Fruit fly (Drosophila melanogaster) whole organism, adult: ENCODE measurements around the gene ash1.

Source experiments
- CG11617 ChIP-seq: fragments of 200-800 bp; sonication (Bioruptor generic); optimal IDR thresholded peaks from 2 replicates; lab custom pipeline; 2017; ENCODE audit warnings: mild to moderate bottlenecking, missing biosample characterization, missing genetic modification reagents, missing genetic modification characterization
- CG12768 ChIP-seq: fragments of 200-800 bp; sonication (Bioruptor generic); optimal IDR thresholded peaks from 2 replicates; lab custom pipeline; 2017; ENCODE audit warnings: missing biosample characterization, missing genetic modification characterization, mild to moderate bottlenecking, moderate library complexity, missing genetic modification reagents
- CG14711 ChIP-seq: fragments of 200-800 bp; sonication (Bioruptor generic); optimal IDR thresholded peaks from 2 replicates; lab custom pipeline; 2018; ENCODE audit warnings: missing biosample characterization, mild to moderate bottlenecking, missing genetic modification characterization, moderate library complexity
- CG1620 ChIP-seq: fragments of 200-800 bp; sonication (Bioruptor generic); optimal IDR thresholded peaks from 2 replicates; lab custom pipeline; 2016; ENCODE audit warnings: missing biosample characterization, missing genetic modification characterization
- CG33017 ChIP-seq: fragments of 200-800 bp; sonication (Bioruptor generic); optimal IDR thresholded peaks from 2 replicates; lab custom pipeline; 2018; ENCODE audit warnings: missing biosample characterization, mild to moderate bottlenecking, missing genetic modification characterization, moderate library complexity
- CG5204 ChIP-seq: fragments of 200-800 bp; sonication (Bioruptor generic); optimal IDR thresholded peaks from 2 replicates; lab custom pipeline; 2016; ENCODE audit warnings: missing biosample characterization, missing genetic modification characterization
- CG7045 ChIP-seq: fragments of 200-800 bp; sonication (Bioruptor generic); optimal IDR thresholded peaks from 2 replicates; lab custom pipeline; 2017; ENCODE audit warnings: missing biosample characterization, mild to moderate bottlenecking, missing genetic modification characterization
- CG7101 ChIP-seq: fragments of 200-800 bp; sonication (Bioruptor generic); optimal IDR thresholded peaks from 2 replicates; lab custom pipeline; 2018; ENCODE audit warnings: missing biosample characterization, mild to moderate bottlenecking, missing genetic modification characterization, moderate library complexity
- Clk ChIP-seq: fragments of 200-800 bp; sonication (Bioruptor generic); optimal IDR thresholded peaks from 2 replicates; lab custom pipeline; 2017; ENCODE audit warnings: missing biosample characterization, missing genetic modification characterization
- Crg-1 ChIP-seq: fragments of 200-800 bp; sonication (Bioruptor generic); optimal IDR thresholded peaks from 2 replicates; lab custom pipeline; 2016; ENCODE audit warnings: missing biosample characterization, missing genetic modification characterization
- Hr96 ChIP-seq: fragments of 200-800 bp; sonication (Bioruptor generic); optimal IDR thresholded peaks from 2 replicates; lab custom pipeline; 2016; ENCODE audit warnings: missing biosample characterization, missing genetic modification characterization
- Mnt ChIP-seq: fragments of 200-800 bp; sonication (Bioruptor generic); optimal IDR thresholded peaks from 2 replicates; lab custom pipeline; 2016; ENCODE audit warnings: missing biosample characterization, mild to moderate bottlenecking, missing genetic modification characterization
- bab1 ChIP-seq: fragments of 200-800 bp; sonication (Bioruptor generic); optimal IDR thresholded peaks from 3 replicates; lab custom pipeline; 2019; ENCODE audit warnings: missing biosample characterization, mild to moderate bottlenecking, missing genetic modification characterization, moderate library complexity
- cic ChIP-seq: fragments of 200-800 bp; sonication (Bioruptor generic); optimal IDR thresholded peaks from 2 replicates; lab custom pipeline; 2017; ENCODE audit warnings: missing biosample characterization, mild to moderate bottlenecking, missing genetic modification characterization, moderate library complexity
- cnc ChIP-seq, 2 experiments: fragments of >200 bp; optimal IDR thresholded peaks; 2 replicates each; lab custom pipeline; 2017
- kay ChIP-seq: fragments of 200-800 bp; sonication (Bioruptor generic); peaks from one replicate; lab custom pipeline; 2016; ENCODE audit warnings: missing biosample characterization, missing genetic modification characterization, borderline replicate concordance
- ovo ChIP-seq: fragments of 200-800 bp; sonication (Bioruptor generic); optimal IDR thresholded peaks from 2 replicates; lab custom pipeline; 2016; ENCODE audit warnings: missing biosample characterization, missing genetic modification characterization
- pad ChIP-seq: fragments of 200-800 bp; sonication (Bioruptor generic); optimal IDR thresholded peaks from 3 replicates; lab custom pipeline; 2017; ENCODE audit warnings: missing biosample characterization, missing genetic modification characterization, mild to moderate bottlenecking, moderate library complexity, missing genetic modification reagents
- tj ChIP-seq: fragments of 200-800 bp; sonication (Bioruptor generic); optimal IDR thresholded peaks from 3 replicates; lab custom pipeline; 2017; ENCODE audit warnings: missing biosample characterization, mild to moderate bottlenecking, missing genetic modification characterization, moderate library complexity
- toe ChIP-seq: fragments of 200-800 bp; sonication (Bioruptor generic); optimal IDR thresholded peaks from 2 replicates; lab custom pipeline; 2016; ENCODE audit warnings: missing biosample characterization, missing genetic modification characterization

The ash1 gene

dm6 chr3L:19598369-19599148, at the start of gene ash1, which contains the start of gene Taf6:
Gene ash1 (minus strand): TSS chr3L:19598755.
Gene Taf6 (plus strand): TSS chr3L:19599088.
- no peak for TF ChIP-seq CG7045 (GFP tag; lab: Kevin White, UChicago)
- peak; percentile 1 for TF ChIP-seq CG11617 (GFP tag; lab: Kevin White, UChicago)
- TF ChIP-seq CG1620, result peak; percentile 9
- TF ChIP-seq Crg-1 (GFP tag; lab: Kevin White, UChicago), result peak; percentile 26

- TF ChIP-seq pad (GFP tag; lab: Kevin White, UChicago) (no peak), CG12768 (no peak), CG33017 (tag; lab: Kevin White, UChicago) (no peak), CG7045 (GFP tag; lab: Kevin White, UChicago) (no peak), CG11617 (GFP tag; lab: Kevin White, UChicago) (no peak), CG7101 (tag; lab: Kevin White, UChicago) (no peak), Hr96 (no peak), CG14711 (tag; lab: Kevin White, UChicago) (no peak), bab1 (GFP tag; lab: Kevin White, UChicago) (no peak), CG1620 (no peak), Crg-1 (GFP tag; lab: Kevin White, UChicago) (no peak), kay (no peak), cic (GFP tag; lab: Kevin White, UChicago) (no peak), toe (GFP tag; lab: Kevin White, UChicago) (no peak), CG5204 (GFP tag; lab: Kevin White, UChicago) (no peak), tj (no peak), Mnt (no peak), Clk (no peak), cnc (optimal IDR thresholded peaks at IDR 0.05; lab: Kevin White, UChicago) (no peak), ovo (GFP tag; lab: Kevin White, UChicago) (no peak)
These were observed 47.7 kb upstream of the ash1 start for dm6 chr3L:19646292-19646691.

dm6 chr3L:19642448-19643020, 44.0 kb upstream of the ash1 start, which contains the start of gene Rnf146:
Gene Rnf146 (minus strand): TSS chr3L:19642816.
- TF ChIP-seq CG33017 (tag; lab: Kevin White, UChicago), result peak; percentile 14
- no peak for TF ChIP-seq cnc (optimal IDR thresholded peaks at IDR 0.05; lab: Kevin White, UChicago)
- TF ChIP-seq pad (GFP tag; lab: Kevin White, UChicago), result peak; percentile 25
- no peak for TF ChIP-seq kay
- peak; percentile 63 for TF ChIP-seq bab1 (GFP tag; lab: Kevin White, UChicago)
- peak; percentile 34 for TF ChIP-seq CG7101 (tag; lab: Kevin White, UChicago)

dm6 chr3L:19636821-19637460, 38.4 kb upstream of the ash1 start:
- TF ChIP-seq kay (no peak), CG1620 (no peak), CG14711 (tag; lab: Kevin White, UChicago) (no peak), CG7101 (tag; lab: Kevin White, UChicago) (no peak), pad (GFP tag; lab: Kevin White, UChicago) (no peak), cic (GFP tag; lab: Kevin White, UChicago) (no peak), CG33017 (tag; lab: Kevin White, UChicago) (no peak), tj (no peak), Clk (no peak), toe (GFP tag; lab: Kevin White, UChicago) (no peak)

dm6 chr3L:19635478-19635996, 37.0 kb upstream of the ash1 start, which contains the start of gene wnd:
Gene wnd (minus strand): TSS chr3L:19635783.
- TF ChIP-seq tj (peak; percentile 49), pad (GFP tag; lab: Kevin White, UChicago) (no peak), CG33017 (tag; lab: Kevin White, UChicago) (no peak), Hr96 (no peak)

- TF ChIP-seq Clk (no peak), CG33017 (tag; lab: Kevin White, UChicago) (peak; percentile 71), kay (peak; percentile 69), bab1 (GFP tag; lab: Kevin White, UChicago) (peak; percentile 87), Crg-1 (GFP tag; lab: Kevin White, UChicago) (no peak), cic (GFP tag; lab: Kevin White, UChicago) (no peak), CG14711 (tag; lab: Kevin White, UChicago) (peak; percentile 90), CG5204 (GFP tag; lab: Kevin White, UChicago) (peak; percentile 13), Hr96 (peak; percentile 36), tj (peak; percentile 65), CG11617 (GFP tag; lab: Kevin White, UChicago) (peak; percentile 41), cnc (optimal IDR thresholded peaks at IDR 0.05; lab: Kevin White, UChicago) (no peak), CG12768 (peak; percentile 28), pad (GFP tag; lab: Kevin White, UChicago) (peak; percentile 29), Mnt (no peak), CG7101 (tag; lab: Kevin White, UChicago) (peak; percentile 84), ovo (GFP tag; lab: Kevin White, UChicago) (no peak), CG7045 (GFP tag; lab: Kevin White, UChicago) (peak; percentile 75), CG1620 (no peak), toe (GFP tag; lab: Kevin White, UChicago) (no peak)
These were observed 36.4 kb upstream of the ash1 start for dm6 chr3L:19634788-19635448.
